Worm (Caenorhabditis elegans): ENCODE results near the gene grl-14.

ce11 chrV:20850580-20850979, 25.2 kb downstream of the grl-14 start, which contains the start of gene clec-264:
- TF ChIP-seq ceh-63 (GFP tag; optimal IDR thresholded peaks at IDR 0.05) (no peak), ama-1 (optimal IDR thresholded peaks at IDR 0.05) (no peak), isw-1 (GFP tag; IDR thresholded peaks at IDR 0.05) (no peak), ztf-11 (tag; optimal IDR thresholded peaks at IDR 0.05) (no peak), egl-13 (tag; optimal IDR thresholded peaks at IDR 0.05) (no peak), irx-1 (tag; optimal IDR thresholded peaks at IDR 0.05) (no peak), nhr-237 (tag; optimal IDR thresholded peaks at IDR 0.05) (no peak), tbx-2 (tag; optimal IDR thresholded peaks at IDR 0.05) (no peak), efl-1 (optimal IDR thresholded peaks at IDR 0.05) (no peak), efl-1 (GFP tag; optimal IDR thresholded peaks at IDR 0.05 in 1 of 2) (no peak), dpl-1 (GFP tag; optimal IDR thresholded peaks at IDR 0.05) (no peak), nhr-11 (tag; optimal IDR thresholded peaks at IDR 0.05) (no peak), snpc-4 (tag; optimal IDR thresholded peaks at IDR 0.05) (no peak), zag-1 (tag; optimal IDR thresholded peaks at IDR 0.05) (no peak)

All from whole organism, L1 larva.